Fruit fly (Drosophila melanogaster): ENCODE results near the gene CG14431.

DNA sequence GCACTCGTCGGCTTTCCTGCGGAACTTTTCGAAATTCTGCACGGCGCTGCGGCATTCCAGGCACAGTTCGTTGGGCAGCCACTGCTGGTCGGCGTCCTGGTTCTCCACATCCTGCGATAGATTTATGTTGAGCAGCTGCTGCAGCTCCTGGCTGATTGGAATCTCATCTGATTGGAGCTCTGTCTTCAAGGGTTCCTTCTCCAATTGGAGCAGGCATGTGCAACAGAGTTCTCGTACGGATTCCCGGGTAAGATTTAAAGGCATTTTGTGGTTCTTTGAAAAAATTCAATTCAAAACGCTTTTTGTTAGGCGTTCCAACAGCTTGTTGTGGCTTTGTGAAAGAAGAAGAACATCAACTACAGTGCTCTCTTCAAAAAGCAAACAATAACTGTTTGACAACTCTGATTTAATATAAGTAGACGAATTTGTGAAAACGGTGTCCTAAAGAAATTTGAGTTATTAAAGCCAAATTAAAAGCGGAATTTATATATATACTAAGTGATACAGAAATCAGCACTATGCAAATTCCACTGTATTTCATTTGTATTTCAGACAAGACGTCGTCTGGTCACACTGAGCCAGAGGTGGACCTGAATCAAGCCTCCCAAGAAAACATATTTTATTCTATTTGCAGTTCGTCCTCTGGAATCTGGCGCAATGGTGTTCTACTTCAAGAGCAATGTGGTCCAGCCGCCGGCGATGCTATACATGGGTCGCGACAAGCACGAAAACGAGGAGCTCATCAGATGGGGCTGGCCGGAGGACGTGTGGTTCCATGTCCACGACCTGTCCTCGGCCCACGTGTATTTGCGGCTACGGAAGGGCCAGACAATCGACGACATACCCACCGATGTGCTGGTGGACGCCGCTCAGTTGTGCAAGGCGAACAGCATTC, 105.5 kb downstream of the CG14431 start, which contains the start of the genes CG3032 and CG4593:
- TF ChIP-seq Dfd (GFP tag; optimal IDR thresholded peaks at IDR 0.05) (no peak), CG32264 (GFP tag; optimal IDR thresholded peaks at IDR 0.05) (peak; percentile 59)
